Fruit fly (Drosophila melanogaster) ovary, adult (tissue): ENCODE data around the gene Hsp68.
A peak's percentile ranks its signal among the peaks of the same experiment; 100 is the strongest.

Source experiments
- CG17801 ChIP-seq: fragments of 200-800 bp; optimal IDR thresholded peaks from 2 replicates; lab custom pipeline; 2019; ENCODE audit warnings: missing biosample characterization, mild to moderate bottlenecking, missing genetic modification characterization, moderate library complexity; ENCODE audit not compliant: partially characterized antibody

The Hsp68 gene

DNA sequence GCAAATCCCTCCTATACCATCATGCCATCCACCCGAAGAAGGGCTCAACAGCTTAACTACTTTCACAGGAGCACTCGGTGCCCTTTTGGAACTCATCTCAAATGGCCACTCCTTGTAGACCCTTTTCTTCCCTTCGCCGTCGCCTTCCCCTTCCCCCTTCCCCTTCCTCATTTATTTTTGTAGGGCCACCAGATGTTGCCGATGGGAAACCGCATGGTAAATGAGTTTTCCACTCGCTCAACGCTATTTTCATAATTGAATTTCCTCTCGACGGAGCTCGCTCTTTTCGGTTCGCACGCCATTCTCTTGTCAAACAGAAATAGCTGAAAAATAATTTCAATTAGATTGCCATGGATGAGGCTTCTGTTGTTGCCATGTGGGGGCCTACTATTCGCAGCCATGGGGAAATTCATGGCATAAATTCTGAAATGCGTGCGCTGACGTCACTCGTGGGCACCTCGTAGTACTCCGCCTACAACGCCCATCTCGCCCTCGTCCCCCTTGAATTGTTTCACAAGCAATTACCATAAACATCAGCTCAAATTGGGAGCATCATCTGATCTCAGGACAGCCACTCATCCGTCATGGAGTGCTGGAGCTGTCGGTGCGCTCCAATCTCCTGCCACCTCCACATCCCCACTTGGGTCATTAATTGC, 44.9 kb downstream of the Hsp68 start:
- TF ChIP-seq CG17801: no peak

DNA sequence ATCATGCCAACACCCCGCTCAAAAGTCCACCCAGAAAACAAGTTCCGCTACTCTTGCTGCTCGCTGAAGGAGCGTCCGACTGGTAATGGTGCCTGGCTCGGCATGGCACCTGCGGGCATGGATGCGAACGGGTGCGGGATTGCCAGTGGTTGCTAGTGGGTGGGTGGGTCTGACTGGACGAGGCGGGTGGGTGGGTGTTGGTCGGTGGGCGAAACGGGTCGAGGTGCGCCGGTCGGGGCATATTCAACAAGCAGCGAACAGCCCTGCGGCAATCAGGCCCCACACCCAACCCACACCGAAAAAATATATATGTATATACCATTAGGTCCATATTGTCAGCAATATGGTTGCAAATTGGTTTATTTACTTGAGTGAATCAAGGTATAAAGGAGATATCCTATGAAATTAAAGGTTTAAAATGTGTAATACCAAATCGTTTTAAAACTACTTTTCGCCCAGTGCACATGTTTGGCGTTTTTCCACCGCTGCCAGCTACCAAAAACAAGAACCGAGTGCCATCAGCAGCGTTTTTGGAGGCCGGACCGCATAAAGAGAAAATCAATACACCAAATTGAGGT, 46.4 kb downstream of the Hsp68 start:
- TF ChIP-seq CG17801: no peak

DNA sequence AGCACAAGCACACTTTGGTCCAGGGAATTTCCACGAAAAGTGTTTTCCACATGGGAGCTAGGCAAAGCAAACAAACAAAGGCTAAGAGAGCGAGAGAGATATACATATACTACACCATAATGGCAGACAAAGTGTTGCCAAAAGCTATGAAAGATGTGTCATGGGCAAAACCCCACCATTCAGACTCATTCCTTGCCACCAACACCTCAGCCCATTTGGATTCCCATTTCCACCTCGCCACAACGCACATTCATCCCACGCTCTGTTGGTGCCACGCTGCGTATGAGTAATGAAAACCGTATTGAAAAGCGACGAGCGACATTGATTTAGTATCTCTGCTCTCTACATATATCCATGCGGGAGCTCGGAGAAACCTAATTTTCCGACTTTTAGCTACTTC, 48.2 kb downstream of the Hsp68 start:
- TF ChIP-seq CG17801: no peak

DNA sequence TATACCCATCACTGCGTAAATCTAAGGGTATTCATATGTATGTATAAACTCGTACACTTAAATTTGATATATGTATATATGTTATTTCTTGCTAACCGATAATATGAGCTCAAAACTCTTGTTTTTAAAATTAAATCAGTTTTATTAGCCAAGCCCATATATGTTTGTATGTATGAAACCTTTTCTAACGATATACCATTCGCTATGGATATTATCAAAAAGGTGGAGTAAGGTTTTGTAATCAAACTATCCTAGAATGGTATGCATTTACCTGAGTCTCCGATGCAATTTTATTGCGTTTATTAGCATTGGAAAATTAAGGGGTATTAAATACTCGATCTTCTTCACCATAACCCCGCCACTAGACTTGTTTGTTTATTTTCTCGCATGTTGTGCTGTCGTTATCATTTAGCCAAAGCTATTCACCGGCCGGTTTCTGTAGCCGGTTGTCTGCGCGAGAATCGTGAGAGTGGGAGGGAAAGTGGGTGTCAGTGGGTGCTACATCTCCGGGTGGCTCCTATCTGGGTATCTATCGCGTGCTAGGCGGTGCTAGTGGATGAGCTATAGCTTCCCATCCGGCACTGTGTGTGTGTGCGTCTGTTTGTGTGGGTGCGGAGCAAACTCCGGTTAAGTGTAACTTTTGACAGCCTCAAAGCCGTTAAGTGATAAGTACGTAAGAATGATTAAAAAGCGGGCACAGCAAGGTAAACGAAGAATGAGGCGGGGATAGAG, 49.2 kb downstream of the Hsp68 start:
- no peak for TF ChIP-seq CG17801

DNA sequence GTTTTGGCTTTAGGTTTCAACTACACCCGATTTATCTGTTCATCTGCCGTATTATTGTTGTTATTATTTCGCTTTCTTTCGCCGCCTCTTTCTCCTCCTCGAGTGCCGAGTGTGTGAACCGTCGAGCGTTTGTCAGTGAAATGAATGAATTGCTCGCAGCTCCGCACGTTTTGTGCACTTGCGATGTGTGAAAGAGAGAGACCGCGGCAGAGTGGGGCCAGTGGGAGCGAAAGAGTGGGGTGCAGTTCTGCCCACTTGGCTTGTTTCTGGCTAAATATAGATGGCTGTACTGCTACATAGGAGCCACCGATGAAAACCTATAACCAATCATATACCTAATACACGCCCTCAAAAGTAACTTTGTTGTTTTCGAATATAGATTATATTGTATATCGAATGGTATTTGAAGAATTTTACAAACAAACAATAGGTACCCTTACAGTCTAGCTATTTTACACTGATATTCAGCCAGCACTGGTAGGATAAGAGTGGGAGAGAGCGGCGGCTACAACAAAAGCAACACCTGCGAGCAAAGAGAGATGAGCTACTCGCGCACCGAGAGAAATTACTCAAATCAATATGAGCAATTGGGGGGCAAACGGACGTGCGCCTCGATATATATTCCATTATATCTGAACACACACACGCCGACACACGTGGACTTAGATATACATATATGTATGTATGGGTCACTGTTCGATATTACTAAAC, 50.5 kb downstream of the Hsp68 start:
- peak; percentile 14 for TF ChIP-seq CG17801
